Worm (Caenorhabditis elegans): ENCODE data around the gene C42D8.9.

C42D8.9 gene

DNA sequence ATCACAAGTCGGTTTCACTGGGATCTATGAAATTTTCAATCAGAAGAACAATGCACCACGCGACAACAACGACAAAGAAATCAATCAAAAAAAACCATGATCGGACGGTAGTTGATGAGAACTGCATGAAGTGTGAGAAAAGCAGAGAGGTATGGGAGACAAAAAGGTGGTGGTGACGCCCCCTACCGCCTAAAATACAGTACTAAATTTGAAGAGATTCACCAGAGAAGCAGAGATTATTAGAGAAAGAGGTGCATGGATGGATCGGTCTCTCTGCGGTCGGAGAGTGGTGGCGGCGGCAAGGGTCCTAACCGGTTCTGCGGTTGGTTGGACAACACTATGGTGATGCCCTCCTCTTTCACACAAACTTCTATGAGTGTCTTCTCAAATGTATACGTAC is 12.4 kb upstream of the C42D8.9 start (continued):
- TF ChIP-seq zag-1 (tag; optimal IDR thresholded peaks at IDR 0.05), result no peak
- TF ChIP-seq F26F4.8 (GFP tag; conservative IDR thresholded peaks at IDR 0.05), result no peak
- peak; percentile 68 for TF ChIP-seq T26A8.4 (GFP tag; IDR thresholded peaks at IDR 0.05)
- TF ChIP-seq nhr-102 (tag; optimal IDR thresholded peaks at IDR 0.05), result no peak
- no peak for TF ChIP-seq mxl-2 (GFP tag; conservative IDR thresholded peaks at IDR 0.05)
- no peak for TF ChIP-seq nhr-10 (tag; optimal IDR thresholded peaks at IDR 0.05)
- no peak for TF ChIP-seq R02D3.7 (tag; optimal IDR thresholded peaks at IDR 0.05)
- no peak for TF ChIP-seq zfp-2 (tag; optimal IDR thresholded peaks at IDR 0.05)
- TF ChIP-seq lir-3 (tag; optimal IDR thresholded peaks at IDR 0.05), result no peak
- TF ChIP-seq dmd-9 (GFP tag; IDR thresholded peaks at IDR 0.05), result no peak
- no peak for TF ChIP-seq D1046.2 (GFP tag; IDR thresholded peaks at IDR 0.05)
- no peak for TF ChIP-seq arid-1 (GFP tag; conservative IDR thresholded peaks at IDR 0.05)
- TF ChIP-seq lin-13 (GFP tag; optimal IDR thresholded peaks at IDR 0.05), result no peak
- peak; percentile 18 for TF ChIP-seq spr-1 (tag; optimal IDR thresholded peaks at IDR 0.05)
- peak; percentile 41 for TF ChIP-seq set-16 (GFP tag; IDR thresholded peaks at IDR 0.05)
- no peak for TF ChIP-seq zip-11 (GFP tag; IDR thresholded peaks at IDR 0.05)
- no peak for TF ChIP-seq php-3 (GFP tag; IDR thresholded peaks at IDR 0.05)
- no peak for TF ChIP-seq ceh-32 (tag; optimal IDR thresholded peaks at IDR 0.05; ENCODE audit: poor library complexity)
- no peak for TF ChIP-seq F10B5.3 (tag; optimal IDR thresholded peaks at IDR 0.05)
- no peak for TF ChIP-seq egl-27 (tag; optimal IDR thresholded peaks at IDR 0.05)
- TF ChIP-seq dmd-8 (GFP tag; IDR thresholded peaks at IDR 0.05), result no peak
- no peak for TF ChIP-seq aha-1 (tag)
- TF ChIP-seq mes-2 (tag; optimal IDR thresholded peaks at IDR 0.05; ENCODE audit: poor library complexity, severe bottlenecking), result peak; percentile 53
- no peak for TF ChIP-seq spr-3 (GFP tag; optimal IDR thresholded peaks at IDR 0.05)
- TF ChIP-seq hmg-1.1 (GFP tag; IDR thresholded peaks at IDR 0.05), result no peak
- peak; percentile 40 for TF ChIP-seq rbr-2 (tag; optimal IDR thresholded peaks at IDR 0.05)
- no peak for TF ChIP-seq daf-8 (GFP tag; IDR thresholded peaks at IDR 0.05)
- no peak for TF ChIP-seq nhr-77 (tag; optimal IDR thresholded peaks at IDR 0.05)
- no peak for TF ChIP-seq F37D6.2 (tag; optimal IDR thresholded peaks at IDR 0.05)
- TF ChIP-seq nhr-28 (tag; optimal IDR thresholded peaks at IDR 0.05), result peak; percentile 64
- no peak for TF ChIP-seq madf-5 (GFP tag; IDR thresholded peaks at IDR 0.05)
- TF ChIP-seq ces-1 (GFP tag; optimal IDR thresholded peaks at IDR 0.05), result no peak
- no peak for TF ChIP-seq ceh-28 (tag; optimal IDR thresholded peaks at IDR 0.05)
- TF ChIP-seq ZK337.2 (GFP tag; IDR thresholded peaks at IDR 0.05), result no peak
- no peak for TF ChIP-seq vab-7 (GFP tag; IDR thresholded peaks at IDR 0.05)
- TF ChIP-seq fkh-10 (GFP tag; optimal IDR thresholded peaks at IDR 0.05), result no peak
- no peak for TF ChIP-seq attf-4 (tag; optimal IDR thresholded peaks at IDR 0.05)
- no peak for TF ChIP-seq sdz-12 (GFP tag; optimal IDR thresholded peaks at IDR 0.05)
- peak; percentile 44 for TF ChIP-seq dve-1 (tag; optimal IDR thresholded peaks at IDR 0.05; ENCODE audit: insufficient read depth)
- 0 out of 2 replicates have a peak, but pooled peaks have one; percentile 45 for TF ChIP-seq ceh-20 (GFP tag; IDR thresholded peaks at IDR 0.05)
- TF ChIP-seq snpc-4 (tag; optimal IDR thresholded peaks at IDR 0.05), result no peak
- no peak for TF ChIP-seq gei-8 (GFP tag; optimal IDR thresholded peaks at IDR 0.05)
- TF ChIP-seq lin-15B (tag; optimal IDR thresholded peaks at IDR 0.05), result no peak
- TF ChIP-seq Y75B8A.6 (GFP tag; IDR thresholded peaks at IDR 0.05), result no peak
- TF ChIP-seq Y48G9A.11 (GFP tag; IDR thresholded peaks at IDR 0.05), result no peak
- no peak for TF ChIP-seq F44E2.7 (GFP tag; IDR thresholded peaks at IDR 0.05)
- TF ChIP-seq nhr-41 (GFP tag; IDR thresholded peaks at IDR 0.05), result no peak
- TF ChIP-seq skn-1 (tag; optimal IDR thresholded peaks at IDR 0.05), result no peak
- no peak for TF ChIP-seq lin-38 (GFP tag; IDR thresholded peaks at IDR 0.05)
- TF ChIP-seq tra-1 (GFP tag; IDR thresholded peaks at IDR 0.05), result 0 out of 2 replicates have a peak, but pooled peaks have one; percentile 34
- no peak for TF ChIP-seq ceh-82 (tag; optimal IDR thresholded peaks at IDR 0.05)
- peak; percentile 17 for TF ChIP-seq nhr-25 (tag; optimal IDR thresholded peaks at IDR 0.05; ENCODE audit: borderline replicate concordance, insufficient read depth)
- TF ChIP-seq nhr-6 (tag; optimal IDR thresholded peaks at IDR 0.05), result no peak
